Worm (Caenorhabditis elegans) whole organism, L3 larva: ENCODE results near the gene Y9C9A.13.

Experiments
- R02D3.7 ChIP-seq: fragments of 150-350 bp; optimal IDR thresholded peaks from 2 replicates; lab custom pipeline; 2014; ENCODE audit warnings: missing biosample characterization, missing genetic modification characterization
- fkh-10 ChIP-seq: sonication (generic microtip); optimal IDR thresholded peaks from 2 replicates; lab custom pipeline; 2017; ENCODE audit warnings: missing biosample characterization, missing genetic modification reagents, missing genetic modification characterization
- nhr-11 ChIP-seq: fragments of 150-350 bp; optimal IDR thresholded peaks from 2 replicates; lab custom pipeline; 2014; ENCODE audit warnings: missing biosample characterization, missing genetic modification characterization
- nhr-237 ChIP-seq: fragments of 150-350 bp; optimal IDR thresholded peaks from 2 replicates; lab custom pipeline; 2014; ENCODE audit warnings: missing biosample characterization, missing genetic modification characterization
- pha-4 ChIP-seq: fragments of 150-350 bp; optimal IDR thresholded peaks from 2 replicates; lab custom pipeline; 2014; ENCODE audit warnings: missing biosample characterization, missing genetic modification reagents, missing genetic modification characterization

Y9C9A.13 gene

ce11 chrIV:4917774-4918173, 51.5 kb downstream of the Y9C9A.13 start, which contains the start of gene str-158:
Gene str-158 (plus strand): TSS chrIV:4918074.
- TF ChIP-seq nhr-237 (tag; lab: Kevin White, UChicago), result no peak
- no peak for TF ChIP-seq R02D3.7 (tag; lab: Kevin White, UChicago)
- no peak for TF ChIP-seq pha-4 (tag; lab: Kevin White, UChicago)
- TF ChIP-seq fkh-10 (GFP tag; lab: Kevin White, UChicago), result no peak
- TF ChIP-seq nhr-11, result no peak
